Worm (Caenorhabditis elegans): Measurements from ENCODE around the gene C01G12.13.

The C01G12.13 gene

DNA sequence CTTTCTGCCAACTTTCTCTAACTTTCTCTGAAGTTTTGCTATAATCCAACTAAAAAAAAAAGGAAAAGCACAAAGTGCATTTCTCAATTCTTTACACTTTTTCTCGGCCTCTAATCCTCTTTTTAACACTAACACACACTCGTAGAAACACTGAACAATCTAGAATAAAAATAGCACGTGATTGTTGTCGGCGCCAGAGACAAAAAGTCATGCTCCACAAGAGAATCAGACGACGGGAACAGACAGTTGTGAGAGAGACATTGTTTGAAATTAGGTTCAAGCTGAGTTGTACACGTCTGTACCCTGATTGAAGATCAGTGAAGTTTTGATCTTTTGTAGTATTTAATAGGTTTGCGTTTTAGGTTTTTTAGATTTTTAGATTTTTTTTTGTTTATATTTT lies 21.8 kb downstream of the C01G12.13 start (continued):
- TF ChIP-seq hsf-1 (GFP tag; IDR thresholded peaks at IDR 0.05): peak; percentile 83
- peak; percentile 30 for TF ChIP-seq K12H6.12 (tag; optimal IDR thresholded peaks at IDR 0.05)
- peak; percentile 84 for TF ChIP-seq B0336.3 (GFP tag; IDR thresholded peaks at IDR 0.05)
- TF ChIP-seq attf-5 (GFP tag; optimal IDR thresholded peaks at IDR 0.05): peak; percentile 4
- TF ChIP-seq nfyb-1 (GFP tag; IDR thresholded peaks at IDR 0.05): peak; percentile 54; the same call in 1 of the 2 replicates
- TF ChIP-seq let-526 (GFP tag; IDR thresholded peaks at IDR 0.05): peak; percentile 31; the same call in 1 of the 2 replicates
- TF ChIP-seq tbp1 (GFP tag; optimal IDR thresholded peaks at IDR 0.05): peak; percentile 52
- no peak for TF ChIP-seq Y79H2A.3 (GFP tag; conservative IDR thresholded peaks at IDR 0.05)
- TF ChIP-seq somi-1 (GFP tag; optimal IDR thresholded peaks at IDR 0.05): peak; percentile 28
- TF ChIP-seq chd-7 (tag; optimal IDR thresholded peaks at IDR 0.05): peak; percentile 46
- no peak for TF ChIP-seq mes-4 (tag; optimal IDR thresholded peaks at IDR 0.05)
- TF ChIP-seq F37B4.10 (GFP tag; IDR thresholded peaks at IDR 0.05): no peak
- TF ChIP-seq Y53F4B.3 (GFP tag; IDR thresholded peaks at IDR 0.05): no peak

- TF ChIP-seq nfya-2 (GFP tag; IDR thresholded peaks at IDR 0.05): no peak
- no peak for TF ChIP-seq F52B5.7 (tag; optimal IDR thresholded peaks at IDR 0.05)
- no peak for TF ChIP-seq ztf-26 (tag; optimal IDR thresholded peaks at IDR 0.05)
- no peak for TF ChIP-seq lin-40 (tag; optimal IDR thresholded peaks at IDR 0.05)
- TF ChIP-seq hmg-1.2 (GFP tag; IDR thresholded peaks at IDR 0.05): peak; percentile 20; the same call in 1 of the 2 replicates
- no peak for TF ChIP-seq fkh-3 (tag; optimal IDR thresholded peaks at IDR 0.05)
- no peak for TF ChIP-seq madf-8 (GFP tag; conservative IDR thresholded peaks at IDR 0.05)
- TF ChIP-seq snpc-3.4 (tag; optimal IDR thresholded peaks at IDR 0.05): no peak
- TF ChIP-seq ama-1 (optimal IDR thresholded peaks at IDR 0.05): peak; percentile 72
- no peak for TF ChIP-seq ama-1 (GFP tag; optimal IDR thresholded peaks at IDR 0.05)
- no peak for TF ChIP-seq lir-1 (GFP tag; conservative IDR thresholded peaks at IDR 0.05)
- TF ChIP-seq sptf-2 (GFP tag; optimal IDR thresholded peaks at IDR 0.05): no peak
- TF ChIP-seq ceh-100 (GFP tag; IDR thresholded peaks at IDR 0.05): no peak
These were observed 22.8 kb downstream of the C01G12.13 start for ce11 chrII:14599284-14599862.

ce11 chrII:14599933-14600630 lies 23.6 kb downstream of the C01G12.13 start:
- TF ChIP-seq fkh-3 (tag; optimal IDR thresholded peaks at IDR 0.05) (no peak), chd-7 (tag; optimal IDR thresholded peaks at IDR 0.05) (peak; percentile 1), pbrm-1 (GFP tag; IDR thresholded peaks at IDR 0.05) (0 out of 2 replicates have a peak, but pooled peaks have one; percentile 14), aptf-3 (GFP tag; IDR thresholded peaks at IDR 0.05) (no peak), ztf-3 (GFP tag; optimal IDR thresholded peaks at IDR 0.05) (peak; percentile 32), attf-6 (GFP tag; IDR thresholded peaks at IDR 0.05) (no peak), ama-1 (optimal IDR thresholded peaks at IDR 0.05) (peak; percentile 36), ama-1 (GFP tag; optimal IDR thresholded peaks at IDR 0.05) (no peak), ztf-22 (GFP tag; optimal IDR thresholded peaks at IDR 0.05) (no peak), nhr-80 (tag; optimal IDR thresholded peaks at IDR 0.05) (peak; percentile 16), sptf-2 (GFP tag; optimal IDR thresholded peaks at IDR 0.05) (no peak)

ce11 chrII:14600852-14601313 lies 24.4 kb downstream of the C01G12.13 start, which contains the start of gene tps-2:
Gene tps-2 (plus strand): TSS chrII:14600902.
- peak; percentile 84 for TF ChIP-seq ama-1 (optimal IDR thresholded peaks at IDR 0.05)
- TF ChIP-seq ama-1 (GFP tag; optimal IDR thresholded peaks at IDR 0.05): no peak
- TF ChIP-seq dox-1 (GFP tag; IDR thresholded peaks at IDR 0.05): 0 out of 2 replicates have a peak, but pooled peaks have one; percentile 4
- TF ChIP-seq tbp1 (GFP tag; optimal IDR thresholded peaks at IDR 0.05): no peak
- TF ChIP-seq let-607 (tag; optimal IDR thresholded peaks at IDR 0.05): peak in 1 of 2 experiments; percentile 6
